Worm (Caenorhabditis elegans): ENCODE results near the gene C08F1.8.

DNA sequence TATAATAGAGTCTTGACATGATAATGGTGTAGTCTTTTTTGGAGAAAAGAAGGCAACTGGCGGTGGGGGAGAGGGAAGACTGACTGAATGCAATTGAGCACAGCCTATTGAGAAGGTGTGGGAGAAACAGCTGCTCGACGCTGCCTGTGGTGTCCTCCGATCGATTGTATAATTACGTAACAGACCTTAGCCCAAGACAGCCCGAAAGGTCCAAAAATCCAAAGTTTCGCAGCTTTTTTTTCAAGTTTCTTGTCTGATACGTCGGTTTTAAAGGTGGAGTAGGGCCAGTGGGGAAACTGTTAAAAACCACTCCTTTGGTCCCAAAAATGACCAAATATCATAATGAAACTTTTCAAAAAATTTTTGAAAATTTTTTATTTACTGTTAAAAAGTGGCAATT is 20.0 kb downstream of the C08F1.8 start, which contains the start of the genes C08F1.6 and fbxb-13:
- no peak for TF ChIP-seq nhr-237 (tag; optimal IDR thresholded peaks at IDR 0.05)
- TF ChIP-seq ces-1 (GFP tag; optimal IDR thresholded peaks at IDR 0.05): no peak
- TF ChIP-seq ceh-39 (tag; optimal IDR thresholded peaks at IDR 0.05): no peak
- TF ChIP-seq snpc-4 (tag; optimal IDR thresholded peaks at IDR 0.05): no peak
- TF ChIP-seq elt-1 (tag; optimal IDR thresholded peaks at IDR 0.05; ENCODE audit: borderline replicate concordance, insufficient read depth): no peak
- TF ChIP-seq bed-3 (GFP tag; optimal IDR thresholded peaks at IDR 0.05): no peak
- no peak for TF ChIP-seq drap-1 (GFP tag; optimal IDR thresholded peaks at IDR 0.05)
- no peak for TF ChIP-seq ztf-11 (tag; optimal IDR thresholded peaks at IDR 0.05)

Measured in whole organism, mixed stage, embryonic.